Worm (Caenorhabditis elegans): Measurements from ENCODE around the gene C33D9.6.

C33D9.6 gene

DNA sequence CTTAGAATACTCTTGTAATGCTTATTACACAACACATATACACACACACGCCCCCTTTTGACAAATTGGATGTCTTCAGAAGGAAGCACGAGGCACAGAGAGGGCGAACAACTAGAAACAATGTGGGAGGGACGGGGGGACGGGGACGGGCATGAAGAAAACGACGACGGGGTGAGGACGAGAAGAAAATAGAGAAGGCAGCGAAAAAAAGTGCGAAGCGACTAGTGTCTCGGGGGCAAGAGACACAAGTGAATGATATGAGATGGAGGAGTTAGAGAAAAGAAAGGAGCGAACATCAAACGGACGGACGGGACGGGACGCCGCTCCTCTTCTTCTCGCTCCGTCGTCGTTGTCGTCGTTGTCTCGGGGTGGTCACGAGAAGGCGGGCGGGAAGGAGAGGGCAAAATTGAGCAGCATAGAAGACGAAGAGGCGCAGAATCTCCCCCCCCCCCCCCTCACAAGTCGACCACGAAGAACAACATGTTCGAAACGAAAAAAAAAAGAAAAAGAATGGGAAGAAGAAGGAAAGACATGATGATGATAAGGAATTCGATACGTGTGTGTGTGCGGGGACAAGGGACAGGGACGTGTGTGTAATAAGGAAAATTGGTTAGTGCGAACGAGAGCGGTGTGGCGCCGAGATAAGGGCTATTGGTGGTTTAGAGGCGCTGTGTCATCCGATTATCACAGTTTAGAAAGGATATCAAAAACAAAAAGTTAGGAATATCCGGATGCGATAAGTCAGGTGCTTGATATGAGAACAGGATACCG, 17.1 kb upstream of the C33D9.6 start (continued):
- peak; percentile 79 for TF ChIP-seq ceh-27 (GFP tag; optimal IDR thresholded peaks at IDR 0.05)
- no peak for TF ChIP-seq xnd-1 (tag; optimal IDR thresholded peaks at IDR 0.05)
- no peak for TF ChIP-seq nfya-1 (tag; optimal IDR thresholded peaks at IDR 0.05; ENCODE audit: borderline replicate concordance, insufficient read depth)
- no peak for TF ChIP-seq lsl-1 (GFP tag; optimal IDR thresholded peaks at IDR 0.05)
- no peak for TF ChIP-seq ztf-25 (GFP tag; IDR thresholded peaks at IDR 0.05)
- no peak for TF ChIP-seq Y79H2A.3 (GFP tag; conservative IDR thresholded peaks at IDR 0.05)
- peak; percentile 57 for TF ChIP-seq tbp1 (GFP tag; optimal IDR thresholded peaks at IDR 0.05)
- TF ChIP-seq attf-5 (GFP tag; optimal IDR thresholded peaks at IDR 0.05), result peak; percentile 94
- TF ChIP-seq bed-1 (GFP tag; IDR thresholded peaks at IDR 0.05), result no peak
- no peak; the same call in 1 of the 2 replicates for TF ChIP-seq K11D2.4 (GFP tag; IDR thresholded peaks at IDR 0.05)
- no peak for TF ChIP-seq unc-130 (GFP tag; optimal IDR thresholded peaks at IDR 0.05)
- peak; percentile 22; the same call in 1 of the 2 replicates for TF ChIP-seq rcor-1 (GFP tag; IDR thresholded peaks at IDR 0.05)
- no peak for TF ChIP-seq sdz-38 (tag; optimal IDR thresholded peaks at IDR 0.05)
- TF ChIP-seq C17E4.6 (GFP tag; IDR thresholded peaks at IDR 0.05), result no peak
- peak; percentile 3 for TF ChIP-seq F10E7.11 (tag; optimal IDR thresholded peaks at IDR 0.05)
- TF ChIP-seq C06A6.2 (GFP tag; conservative IDR thresholded peaks at IDR 0.05), result peak; percentile 73
- TF ChIP-seq efl-1 (GFP tag; optimal IDR thresholded peaks at IDR 0.05), result no peak
- peak; percentile 25 for TF ChIP-seq athp-1 (tag; optimal IDR thresholded peaks at IDR 0.05)
- TF ChIP-seq tlf-1 (GFP tag; optimal IDR thresholded peaks at IDR 0.05), result peak; percentile 52
- peak; percentile 59; the same call in 1 of the 2 replicates for TF ChIP-seq lir-1 (GFP tag; conservative IDR thresholded peaks at IDR 0.05)
- TF ChIP-seq sea-2 (GFP tag; IDR thresholded peaks at IDR 0.05), result no peak
- peak; percentile 83 for TF ChIP-seq repo-1 (tag; optimal IDR thresholded peaks at IDR 0.05)
- TF ChIP-seq ceh-40 (GFP tag; IDR thresholded peaks at IDR 0.05), result no peak
- TF ChIP-seq atf-7 (tag; optimal IDR thresholded peaks at IDR 0.05), result peak; percentile 92
- peak; percentile 66 for TF ChIP-seq die-1 (tag; optimal IDR thresholded peaks at IDR 0.05)
- peak; percentile 77 for TF ChIP-seq hmg-1.2 (GFP tag; IDR thresholded peaks at IDR 0.05)
- peak in 1 of 3 experiments; percentile 56 for TF ChIP-seq lin-35 (GFP tag; optimal IDR thresholded peaks at IDR 0.05)
- TF ChIP-seq F52B5.7 (tag; optimal IDR thresholded peaks at IDR 0.05), result peak; percentile 61
- TF ChIP-seq ceh-79 (tag; optimal IDR thresholded peaks at IDR 0.05), result no peak
- TF ChIP-seq ccch-3 (GFP tag; optimal IDR thresholded peaks at IDR 0.05), result no peak
- TF ChIP-seq ceh-58 (GFP tag; IDR thresholded peaks at IDR 0.05), result no peak
- TF ChIP-seq B0019.2 (GFP tag; conservative IDR thresholded peaks at IDR 0.05), result no peak
- peak; percentile 12 for TF ChIP-seq F23B12.7 (tag; optimal IDR thresholded peaks at IDR 0.05; ENCODE audit: insufficient read depth)
- TF ChIP-seq attf-3 (GFP tag; conservative IDR thresholded peaks at IDR 0.05), result 0 out of 2 replicates have a peak, but pooled peaks have one; percentile 34
- TF ChIP-seq hmg-20 (GFP tag; IDR thresholded peaks at IDR 0.05), result peak; percentile 22; the same call in 1 of the 2 replicates
- TF ChIP-seq nfya-2 (GFP tag; IDR thresholded peaks at IDR 0.05), result no peak
- TF ChIP-seq mel-28 (tag; optimal IDR thresholded peaks at IDR 0.05; ENCODE audit: borderline replicate concordance), result no peak
- TF ChIP-seq Y53F4B.3 (GFP tag; IDR thresholded peaks at IDR 0.05), result no peak
- no peak for TF ChIP-seq akir-1 (GFP tag; optimal IDR thresholded peaks at IDR 0.05)
- TF ChIP-seq somi-1 (GFP tag; optimal IDR thresholded peaks at IDR 0.05), result peak; percentile 94
- TF ChIP-seq ama-1 (optimal IDR thresholded peaks at IDR 0.05), result no peak
- TF ChIP-seq ama-1 (GFP tag; optimal IDR thresholded peaks at IDR 0.05), result no peak
- peak; percentile 59 for TF ChIP-seq ztf-18 (tag; optimal IDR thresholded peaks at IDR 0.05)
- no peak for TF ChIP-seq ztf-6 (GFP tag; IDR thresholded peaks at IDR 0.05)
- TF ChIP-seq mes-4 (tag; optimal IDR thresholded peaks at IDR 0.05), result no peak
- no peak for TF ChIP-seq F57C9.4 (tag; optimal IDR thresholded peaks at IDR 0.05)
- TF ChIP-seq ztf-3 (GFP tag; optimal IDR thresholded peaks at IDR 0.05), result peak; percentile 19
- TF ChIP-seq nfyb-1 (GFP tag; IDR thresholded peaks at IDR 0.05), result 0 out of 2 replicates have a peak, but pooled peaks have one; percentile 71
